Fruit fly (Drosophila melanogaster) whole organism, embryonic: ENCODE results near the gene flr.

ENCODE experiments used
- Atf-2 ChIP-seq: fragments of 200-800 bp; sonication (Bioruptor generic); optimal IDR thresholded peaks from 2 replicates; lab custom pipeline; 2016; ENCODE audit warnings: missing biosample characterization, missing genetic modification characterization
- CG11456 ChIP-seq: fragments of 200-800 bp; sonication (Bioruptor generic); IDR thresholded peaks from 3 replicates; pipeline ENCODE4 v1.3.6; 2022; ENCODE audit warnings: missing biosample characterization, missing genetic modification characterization
- CG11696 ChIP-seq: fragments of 200-800 bp; sonication (Bioruptor generic); IDR thresholded peaks from 2 replicates; pipeline ENCODE4 v1.3.6; 2022; ENCODE audit warnings: missing biosample characterization, missing genetic modification characterization
- CG15073 ChIP-seq: fragments of 200-800 bp; sonication (Bioruptor generic); optimal IDR thresholded peaks from 2 replicates; lab custom pipeline; 2016; ENCODE audit warnings: missing biosample characterization, missing genetic modification characterization
- CG15479 ChIP-seq: fragments of 200-800 bp; sonication (Bioruptor generic); optimal IDR thresholded peaks from 3 replicates; lab custom pipeline; 2019; ENCODE audit warnings: missing biosample characterization, mild to moderate bottlenecking, missing genetic modification characterization, moderate library complexity
- CG17802 ChIP-seq: fragments of 200-800 bp; sonication (Bioruptor generic); optimal IDR thresholded peaks from 2 replicates; lab custom pipeline; 2018; ENCODE audit warnings: missing biosample characterization, mild to moderate bottlenecking, missing genetic modification characterization, moderate library complexity
- CG17829 ChIP-seq: fragments of 200-800 bp; optimal IDR thresholded peaks from 2 replicates; lab custom pipeline; 2019; ENCODE audit warnings: missing biosample characterization, mild to moderate bottlenecking, missing genetic modification characterization, moderate library complexity
- CG18011 ChIP-seq: fragments of 200-800 bp; sonication (Bioruptor generic); optimal IDR thresholded peaks from 2 replicates; lab custom pipeline; 2017; ENCODE audit warnings: missing biosample characterization, missing genetic modification characterization, mild to moderate bottlenecking, moderate library complexity, missing genotype
- CG2199 ChIP-seq: fragments of 200-800 bp; sonication (Bioruptor generic); IDR thresholded peaks from 3 replicates; pipeline ENCODE4 v1.3.6; 2022; ENCODE audit warnings: missing biosample characterization, missing genetic modification characterization
- CG2889 ChIP-seq: fragments of 200-800 bp; sonication (Bioruptor generic); IDR thresholded peaks from 3 replicates; pipeline ENCODE4 v1.3.6; 2022; ENCODE audit warnings: missing biosample characterization, missing genetic modification characterization
- CG31224 ChIP-seq: fragments of 200-800 bp; sonication (Bioruptor generic); IDR thresholded peaks from 2 replicates; pipeline ENCODE4 v1.3.6; 2022; ENCODE audit warnings: missing biosample characterization, missing genetic modification characterization
- CG31365 ChIP-seq: fragments of 200-800 bp; sonication (Bioruptor generic); optimal IDR thresholded peaks from 2 replicates; lab custom pipeline; 2018; ENCODE audit warnings: missing biosample characterization, mild to moderate bottlenecking, missing genetic modification characterization
- CG31441 ChIP-seq: fragments of 200-800 bp; sonication (Bioruptor generic); IDR thresholded peaks from 2 replicates; pipeline ENCODE4 v1.3.6; 2022; ENCODE audit warnings: missing biosample characterization, missing genetic modification characterization
- CG4707 ChIP-seq: fragments of 200-800 bp; sonication (Bioruptor generic); optimal IDR thresholded peaks from 2 replicates; lab custom pipeline; 2018; ENCODE audit warnings: missing biosample characterization, mild to moderate bottlenecking, missing genetic modification characterization, moderate library complexity
- CG4730 ChIP-seq: fragments of 200-800 bp; sonication (Bioruptor generic); IDR thresholded peaks from 2 replicates; pipeline ENCODE4 v1.3.6; 2022; ENCODE audit warnings: missing biosample characterization, missing genetic modification characterization
- CG7271 ChIP-seq: fragments of 200-800 bp; sonication (Bioruptor generic); optimal IDR thresholded peaks from 2 replicates; lab custom pipeline; 2018; ENCODE audit warnings: missing biosample characterization, mild to moderate bottlenecking, missing genetic modification characterization, moderate library complexity
- CG7372 ChIP-seq: fragments of 200-800 bp; sonication (Bioruptor generic); IDR thresholded peaks from 2 replicates; pipeline ENCODE4 v1.3.6; 2022; ENCODE audit warnings: missing biosample characterization, missing genetic modification characterization
- CG7786 ChIP-seq: fragments of 200-800 bp; sonication (Bioruptor generic); optimal IDR thresholded peaks from 2 replicates; lab custom pipeline; 2016; ENCODE audit warnings: missing biosample characterization, missing genetic modification characterization
- CG7928 ChIP-seq: fragments of 200-800 bp; sonication (Bioruptor generic); optimal IDR thresholded peaks from 2 replicates; lab custom pipeline; 2017; ENCODE audit warnings: missing biosample characterization, mild to moderate bottlenecking, missing genetic modification characterization
- CG9215 ChIP-seq: fragments of 200-800 bp; sonication (Bioruptor generic); IDR thresholded peaks from 2 replicates; pipeline ENCODE4 v1.3.6; 2022; ENCODE audit warnings: missing biosample characterization, missing genetic modification characterization
- CTCF ChIP-seq: fragments of 200-800 bp; sonication (Bioruptor generic); optimal IDR thresholded peaks from 2 replicates; lab custom pipeline; 2017; ENCODE audit warnings: missing biosample characterization, mild to moderate bottlenecking, missing genetic modification characterization, moderate library complexity
- Camta ChIP-seq: fragments of 200-800 bp; sonication (Bioruptor generic); optimal IDR thresholded peaks from 2 replicates; lab custom pipeline; 2016; ENCODE audit warnings: missing biosample characterization, missing genetic modification characterization
- Dek ChIP-seq: fragments of 200-800 bp; sonication (Bioruptor generic); optimal IDR thresholded peaks from 3 replicates; lab custom pipeline; 2019; ENCODE audit warnings: missing biosample characterization, mild to moderate bottlenecking, missing genetic modification characterization, moderate library complexity
- H15 ChIP-seq: fragments of 200-800 bp; sonication (Bioruptor generic); IDR thresholded peaks from 3 replicates; pipeline ENCODE4 v1.3.6; 2022; ENCODE audit warnings: missing biosample characterization, missing genetic modification characterization
- H2.0 ChIP-seq: fragments of 200-800 bp; sonication (Bioruptor generic); IDR thresholded peaks from 2 replicates; pipeline ENCODE4 v1.3.6; 2022; ENCODE audit warnings: missing biosample characterization, missing genetic modification characterization
- HmgD ChIP-seq: fragments of 200-800 bp; sonication (Bioruptor generic); optimal IDR thresholded peaks from 3 replicates; lab custom pipeline; 2016; ENCODE audit warnings: missing biosample characterization, missing genetic modification characterization
- Hsf ChIP-seq: fragments of 200-800 bp; sonication (Bioruptor generic); optimal IDR thresholded peaks from 3 replicates; lab custom pipeline; 2016; ENCODE audit warnings: missing biosample characterization, missing genetic modification characterization
- Kr ChIP-seq: fragments of 200-800 bp; sonication (Bioruptor generic); optimal IDR thresholded peaks from 2 replicates; lab custom pipeline; 2017; ENCODE audit warnings: missing biosample characterization, mild to moderate bottlenecking, missing genetic modification characterization
- NC2α ChIP-seq: fragments of 200-800 bp; sonication (Bioruptor generic); optimal IDR thresholded peaks from 2 replicates; lab custom pipeline; 2016; ENCODE audit warnings: missing biosample characterization, missing genetic modification characterization
- Nf-YB ChIP-seq: fragments of 200-800 bp; sonication (Bioruptor generic); optimal IDR thresholded peaks from 3 replicates; lab custom pipeline; 2019; ENCODE audit warnings: missing biosample characterization, mild to moderate bottlenecking, missing genetic modification characterization, moderate library complexity
- Pdp1 ChIP-seq, 2 experiments: fragments of 200-800 bp; sonication (Bioruptor generic); optimal IDR thresholded peaks; 3 replicates each; lab custom pipeline; 2016; ENCODE audit warnings: missing biosample characterization in 2 of 2, missing genetic modification characterization in 2 of 2, mild to moderate bottlenecking in 1 of 2, moderate library complexity in 1 of 2
- Poxn ChIP-seq: fragments of 200-800 bp; sonication (Bioruptor generic); IDR thresholded peaks from 2 replicates; pipeline ENCODE4 v1.3.6; 2022; ENCODE audit warnings: missing biosample characterization, missing genetic modification characterization
- Sox102F ChIP-seq: fragments of 200-800 bp; sonication (Bioruptor generic); optimal IDR thresholded peaks from 2 replicates; lab custom pipeline; 2018; ENCODE audit warnings: missing biosample characterization, mild to moderate bottlenecking, missing genetic modification characterization, moderate library complexity
- TFAM ChIP-seq: fragments of 200-800 bp; sonication (Bioruptor generic); optimal IDR thresholded peaks from 2 replicates; lab custom pipeline; 2017; ENCODE audit warnings: missing biosample characterization, missing genetic modification characterization, inconsistent platforms
- ab ChIP-seq: fragments of 200-800 bp; sonication (Bioruptor generic); optimal IDR thresholded peaks from 2 replicates; lab custom pipeline; 2016; ENCODE audit warnings: missing biosample characterization, missing genetic modification characterization
- az2 ChIP-seq: fragments of 200-800 bp; sonication (Bioruptor generic); optimal IDR thresholded peaks from 3 replicates; lab custom pipeline; 2016; ENCODE audit warnings: missing biosample characterization, missing genetic modification characterization
- dimm ChIP-seq: fragments of 200-800 bp; sonication (Bioruptor generic); IDR thresholded peaks from 2 replicates; pipeline ENCODE4 v1.3.6; 2022; ENCODE audit warnings: missing biosample characterization, missing genetic modification characterization
- dm ChIP-seq: fragments of 200-800 bp; sonication (Bioruptor generic); optimal IDR thresholded peaks from 3 replicates; lab custom pipeline; 2016; ENCODE audit warnings: missing biosample characterization, missing genetic modification characterization
- lola ChIP-seq, 3 experiments: fragments of >200 bp in 2 of 3; fragments of 200-800 bp in 1 of 3; sonication (Bioruptor generic) in 1 of 3; optimal IDR thresholded peaks; 2 replicates each; lab custom pipeline; 2017 to 2019; ENCODE audit warnings: missing biosample characterization in 3 of 3, missing genetic modification characterization in 3 of 3, mild to moderate bottlenecking in 1 of 3, moderate library complexity in 1 of 3
- lov ChIP-seq, 2 experiments: fragments of 200-800 bp in 1 of 2; fragments of >200 bp in 1 of 2; sonication (Bioruptor generic) in 1 of 2; IDR thresholded peaks in 1 of 2; optimal IDR thresholded peaks in 1 of 2; 2 replicates in 1 of 2; 3 replicates in 1 of 2; pipeline versions ENCODE4 v1.3.6 to Lab custom; 2017 to 2022; ENCODE audit warnings: missing biosample characterization in 1 of 2, missing genetic modification characterization in 1 of 2
- mirr ChIP-seq: fragments of 200-800 bp; sonication (Bioruptor generic); optimal IDR thresholded peaks from 3 replicates; lab custom pipeline; 2018; ENCODE audit warnings: missing biosample characterization, mild to moderate bottlenecking, missing genetic modification characterization
- mld ChIP-seq: fragments of 200-800 bp; sonication (Bioruptor generic); IDR thresholded peaks from 3 replicates; pipeline ENCODE4 v1.3.6; 2022; ENCODE audit warnings: missing biosample characterization, missing genetic modification characterization; ENCODE audit not compliant: partially characterized antibody
- sim ChIP-seq: fragments of 200-800 bp; sonication (Bioruptor generic); IDR thresholded peaks from 2 replicates; pipeline ENCODE4 v1.3.6; 2022; ENCODE audit warnings: missing biosample characterization, missing genetic modification characterization
- sima ChIP-seq: fragments of 200-800 bp; sonication (Bioruptor generic); optimal IDR thresholded peaks from 2 replicates; lab custom pipeline; 2016; ENCODE audit warnings: missing biosample characterization, missing genetic modification characterization
- slbo ChIP-seq: fragments of 200-800 bp; sonication (Bioruptor generic); IDR thresholded peaks from 2 replicates; pipeline ENCODE4 v1.3.6; 2022; ENCODE audit warnings: missing biosample characterization, missing genetic modification characterization
- slou ChIP-seq: fragments of 200-800 bp; sonication (Bioruptor generic); optimal IDR thresholded peaks from 3 replicates; lab custom pipeline; 2016; ENCODE audit warnings: missing biosample characterization, missing genetic modification characterization
- sqz ChIP-seq: fragments of 200-800 bp; sonication (Bioruptor generic); optimal IDR thresholded peaks from 3 replicates; lab custom pipeline; 2018; ENCODE audit warnings: missing biosample characterization, mild to moderate bottlenecking, missing genetic modification characterization
- trem ChIP-seq: fragments of 200-800 bp; optimal IDR thresholded peaks from 3 replicates; lab custom pipeline; 2019; ENCODE audit warnings: missing biosample characterization, mild to moderate bottlenecking, missing genetic modification characterization, moderate library complexity
- twi ChIP-seq: fragments of 200-800 bp; optimal IDR thresholded peaks from 2 replicates; lab custom pipeline; 2019; ENCODE audit warnings: missing biosample characterization, mild to moderate bottlenecking, missing genetic modification characterization, moderate library complexity
- zfh2 ChIP-seq: fragments of 200-800 bp; sonication (Bioruptor generic); optimal IDR thresholded peaks from 2 replicates; lab custom pipeline; 2016; ENCODE audit warnings: missing biosample characterization, missing genetic modification characterization

The flr gene

dm6 chr3L:13450177-13450793 lies 37.6 kb downstream of the flr start, which contains the start of the genes JMJD7 and CG10738 (continued):
- TF ChIP-seq sim (GFP tag; lab: Robert Waterston, UW) (no peak), ab (GFP tag; lab: Kevin White, UChicago) (no peak), mirr (GFP tag; lab: Kevin White, UChicago) (peak; percentile 27), CG11456 (GFP tag; lab: Robert Waterston, UW) (peak; percentile 86), CG4707 (GFP tag; lab: Kevin White, UChicago) (no peak), CG7271 (no peak), CG9215 (GFP tag; lab: Robert Waterston, UW) (peak; percentile 61), CG2199 (0 out of 3 replicates have a peak, but pooled peaks have one; percentile 59), CTCF (GFP tag; lab: Kevin White, UChicago) (peak; percentile 27), zfh2 (peak; percentile 31), H15 (peak; percentile 60; the same call in 2 of the 3 replicates), mld (GFP tag; lab: Robert Waterston, UW) (no peak), lov (optimal IDR thresholded peaks at IDR 0.05; lab: Kevin White, UChicago) (no peak), lov (GFP tag; IDR thresholded peaks at IDR 0.05; lab: Robert Waterston, UW) (peak; percentile 30; the same call in 1 of the 3 replicates), lola (GFP tag; optimal IDR thresholded peaks at IDR 0.05; lab: Kevin White, UChicago) (no peak), sima (GFP tag; lab: Kevin White, UChicago) (no peak), Nf-YB (GFP tag; lab: Kevin White, UChicago) (no peak), Pdp1 (GFP tag; optimal IDR thresholded peaks at IDR 0.05; lab: Kevin White, UChicago) (no peak), dimm (GFP tag; lab: Robert Waterston, UW) (0 out of 2 replicates have a peak, but pooled peaks have one; percentile 29), Sox102F (GFP tag; lab: Kevin White, UChicago) (peak; percentile 8), CG4730 (peak; percentile 52; the same call in 1 of the 2 replicates), H2.0 (GFP tag; lab: Robert Waterston, UW) (peak; percentile 63), slou (peak; percentile 2), Poxn (GFP tag; lab: Robert Waterston, UW) (no peak), TFAM (no peak), Atf-2 (GFP tag; lab: Kevin White, UChicago) (no peak), sqz (no peak), CG15073 (peak; percentile 39), CG17829 (tag; lab: Kevin White, UChicago) (peak; percentile 40), CG18011 (GFP tag; lab: Kevin White, UChicago) (no peak), NC2α (GFP tag; lab: Kevin White, UChicago) (no peak), Camta (no peak), HmgD (no peak), CG7372 (GFP tag; lab: Robert Waterston, UW) (peak; percentile 62), trem (no peak), az2 (no peak), Dek (no peak), Kr (GFP tag; lab: Kevin White, UChicago) (no peak), CG31365 (tag; lab: Kevin White, UChicago) (no peak), CG11696 (GFP tag; lab: Robert Waterston, UW) (peak; percentile 52; the same call in 1 of the 2 replicates), slbo (peak; percentile 80), CG17802 (peak; percentile 26), CG7928 (GFP tag; lab: Kevin White, UChicago) (peak; percentile 43), CG2889 (GFP tag; lab: Robert Waterston, UW) (peak; percentile 42; the same call in 1 of the 3 replicates), Hsf (GFP tag; lab: Kevin White, UChicago) (peak; percentile 27), CG31441 (GFP tag; lab: Robert Waterston, UW) (peak; percentile 51; the same call in 1 of the 2 replicates), dm (no peak), CG31224 (GFP tag; lab: Robert Waterston, UW) (peak; percentile 44; the same call in 1 of the 2 replicates), CG15479 (GFP tag; lab: Kevin White, UChicago) (no peak), twi (no peak), CG7786 (GFP tag; lab: Kevin White, UChicago) (no peak)
